Fruit fly (Drosophila melanogaster): ENCODE results near the gene Acbp4.

Gene Acbp4

dm6 chr3L:7155522-7155978, 27.5 kb upstream of the Acbp4 start (continued):
- TF ChIP-seq sob (GFP tag; IDR thresholded peaks at IDR 0.05) (no peak), disco-r (GFP tag; optimal IDR thresholded peaks at IDR 0.05) (no peak), grau (tag; optimal IDR thresholded peaks at IDR 0.05) (peak; percentile 90), CG9797 (GFP tag; optimal IDR thresholded peaks at IDR 0.05) (no peak), CG4820 (GFP tag; optimal IDR thresholded peaks at IDR 0.05) (peak; percentile 13), Gsc (GFP tag; IDR thresholded peaks at IDR 0.05) (no peak), CG15073 (GFP tag; optimal IDR thresholded peaks at IDR 0.05) (no peak), ro (GFP tag; IDR thresholded peaks at IDR 0.05) (no peak), CG15479 (GFP tag; optimal IDR thresholded peaks at IDR 0.05) (no peak), otp (GFP tag; IDR thresholded peaks at IDR 0.05) (no peak), CG11696 (GFP tag; IDR thresholded peaks at IDR 0.05) (no peak), zfh1 (GFP tag; IDR thresholded peaks at IDR 0.05) (no peak), CG4854 (GFP tag; optimal IDR thresholded peaks at IDR 0.05) (no peak), jing (GFP tag; optimal IDR thresholded peaks at IDR 0.05) (no peak), CG8924 (tag; optimal IDR thresholded peaks at IDR 0.05) (no peak), Abd-B (GFP tag; optimal IDR thresholded peaks at IDR 0.05) (no peak), ranshi (GFP tag; IDR thresholded peaks at IDR 0.05) (no peak), CG9609 (GFP tag; optimal IDR thresholded peaks at IDR 0.05) (no peak), Hr3 (GFP tag; optimal IDR thresholded peaks at IDR 0.05) (no peak), gt (GFP tag; IDR thresholded peaks at IDR 0.05) (no peak), CG7928 (GFP tag; optimal IDR thresholded peaks at IDR 0.05) (no peak), CG2116 (GFP tag; optimal IDR thresholded peaks at IDR 0.05) (no peak), CHES-1-like (GFP tag; optimal IDR thresholded peaks at IDR 0.05) (no peak), Ets97D (GFP tag; optimal IDR thresholded peaks at IDR 0.05) (no peak), Nf-YB (GFP tag; optimal IDR thresholded peaks at IDR 0.05) (peak; percentile 14), CG15601 (tag; optimal IDR thresholded peaks at IDR 0.05) (no peak), Max (GFP tag; optimal IDR thresholded peaks at IDR 0.05) (no peak), CG9727 (GFP tag; optimal IDR thresholded peaks at IDR 0.05) (peak; percentile 45), CG14050 (GFP tag; IDR thresholded peaks at IDR 0.05) (no peak), gfzf (GFP tag; optimal IDR thresholded peaks at IDR 0.05) (no peak), Blimp-1 (GFP tag; optimal IDR thresholded peaks at IDR 0.05) (no peak), zen2 (GFP tag; IDR thresholded peaks at IDR 0.05; ENCODE audit: partially characterized antibody) (no peak), CG7745 (tag; optimal IDR thresholded peaks at IDR 0.05) (no peak), CG10565 (GFP tag; optimal IDR thresholded peaks at IDR 0.05) (no peak), CG17328 (GFP tag; IDR thresholded peaks at IDR 0.05) (no peak), al (GFP tag; IDR thresholded peaks at IDR 0.05) (no peak), Spps (tag; optimal IDR thresholded peaks at IDR 0.05) (no peak), nerfin-1 (tag; optimal IDR thresholded peaks at IDR 0.05) (no peak), ab (GFP tag; optimal IDR thresholded peaks at IDR 0.05) (no peak), Rx (GFP tag; IDR thresholded peaks at IDR 0.05) (no peak), br (optimal IDR thresholded peaks at IDR 0.05) (no peak), CG30403 (GFP tag; optimal IDR thresholded peaks at IDR 0.05) (peak; percentile 57), CG17568 (GFP tag; optimal IDR thresholded peaks at IDR 0.05) (no peak), CG31365 (tag; optimal IDR thresholded peaks at IDR 0.05) (no peak), CG12942 (GFP tag; optimal IDR thresholded peaks at IDR 0.05) (no peak), CG10274 (GFP tag; optimal IDR thresholded peaks at IDR 0.05) (no peak), ftz-f1 (GFP tag; optimal IDR thresholded peaks at IDR 0.05) (no peak), Bteb2 (GFP tag; optimal IDR thresholded peaks at IDR 0.05) (no peak), repo (GFP tag; optimal IDR thresholded peaks at IDR 0.05) (no peak), abd-A (tag; optimal IDR thresholded peaks at IDR 0.05) (no peak), Hr39 (optimal IDR thresholded peaks at IDR 0.05) (no peak), CG43689 (GFP tag; IDR thresholded peaks at IDR 0.05) (no peak), CoRest (tag; optimal IDR thresholded peaks at IDR 0.05) (peak; percentile 49)

Measured in whole organism, embryonic.